Fruit fly (Drosophila melanogaster): ENCODE data around the gene mthl5.

mthl5 gene

dm6 chr3R:11872692-11873091, 14.3 kb downstream of the mthl5 start (continued):
- TF ChIP-seq btn (GFP tag; optimal IDR thresholded peaks at IDR 0.05), result no peak
- TF ChIP-seq cwo (GFP tag; optimal IDR thresholded peaks at IDR 0.05), result peak; percentile 57
- TF ChIP-seq wor (GFP tag; IDR thresholded peaks at IDR 0.05), result no peak
- peak; percentile 57 for TF ChIP-seq CG6813 (GFP tag; optimal IDR thresholded peaks at IDR 0.05)
- TF ChIP-seq CG13424 (tag; optimal IDR thresholded peaks at IDR 0.05), result peak; percentile 24
- TF ChIP-seq aop (GFP tag; IDR thresholded peaks at IDR 0.05), result 0 out of 2 replicates have a peak, but pooled peaks have one; percentile 4
- no peak for TF ChIP-seq zfh2 (GFP tag; optimal IDR thresholded peaks at IDR 0.05)
- 0 out of 4 replicates have a peak, but pooled peaks have one; percentile 25 for TF ChIP-seq Gug (GFP tag; IDR thresholded peaks at IDR 0.05)
- TF ChIP-seq Sry-β (GFP tag; optimal IDR thresholded peaks at IDR 0.05), result no peak
- TF ChIP-seq Adf1 (GFP tag; IDR thresholded peaks at IDR 0.05), result no peak
- TF ChIP-seq CG2889 (GFP tag; IDR thresholded peaks at IDR 0.05), result no peak
- TF ChIP-seq org-1 (GFP tag; optimal IDR thresholded peaks at IDR 0.05), result peak; percentile 11
- TF ChIP-seq tap (tag; optimal IDR thresholded peaks at IDR 0.05), result peak; percentile 6
- no peak for TF ChIP-seq ftz-f1 (GFP tag; optimal IDR thresholded peaks at IDR 0.05)
- no peak for TF ChIP-seq CG1603 (tag; optimal IDR thresholded peaks at IDR 0.05)
- TF ChIP-seq CG10959 (GFP tag; IDR thresholded peaks at IDR 0.05), result peak; percentile 28; the same call in 1 of the 2 replicates
- no peak; the same call in 1 of the 2 replicates for TF ChIP-seq sob (GFP tag; IDR thresholded peaks at IDR 0.05)
- TF ChIP-seq lola (GFP tag; optimal IDR thresholded peaks at IDR 0.05), result no peak
- no peak for TF ChIP-seq Sry-δ (GFP tag; optimal IDR thresholded peaks at IDR 0.05)
- no peak for TF ChIP-seq CG7271 (tag; optimal IDR thresholded peaks at IDR 0.05)
- peak; percentile 22 for TF ChIP-seq CG15514 (GFP tag; optimal IDR thresholded peaks at IDR 0.05)
- TF ChIP-seq NK7.1 (GFP tag; optimal IDR thresholded peaks at IDR 0.05), result no peak
- no peak for TF ChIP-seq CG2129 (GFP tag; IDR thresholded peaks at IDR 0.05; ENCODE audit: partially characterized antibody)
- no peak for TF ChIP-seq HLH4C (GFP tag; IDR thresholded peaks at IDR 0.05; ENCODE audit: partially characterized antibody)
- TF ChIP-seq jigr1 (GFP tag; IDR thresholded peaks at IDR 0.05), result no peak
- no peak for TF ChIP-seq Mad (GFP tag; optimal IDR thresholded peaks at IDR 0.05)
- no peak for TF ChIP-seq nau (GFP tag; optimal IDR thresholded peaks at IDR 0.05)
- TF ChIP-seq CG31388 (GFP tag; optimal IDR thresholded peaks at IDR 0.05), result no peak
- TF ChIP-seq ac (GFP tag; optimal IDR thresholded peaks at IDR 0.05), result no peak
- TF ChIP-seq CG32767 (GFP tag; IDR thresholded peaks at IDR 0.05), result peak; percentile 14; the same call in 1 of the 2 replicates
- peak; percentile 60 for TF ChIP-seq Blimp-1 (GFP tag; optimal IDR thresholded peaks at IDR 0.05)
- TF ChIP-seq D (optimal IDR thresholded peaks at IDR 0.05), result no peak
- peak; percentile 15 for TF ChIP-seq D (GFP tag; optimal IDR thresholded peaks at IDR 0.05)
- no peak for TF ChIP-seq Mrtf (GFP tag; IDR thresholded peaks at IDR 0.05)
- no peak for TF ChIP-seq Awh (GFP tag; IDR thresholded peaks at IDR 0.05)
- TF ChIP-seq CG11456 (GFP tag; IDR thresholded peaks at IDR 0.05), result peak; percentile 70; the same call in 1 of the 3 replicates
- TF ChIP-seq lbe (GFP tag; optimal IDR thresholded peaks at IDR 0.05), result peak; percentile 34
- no peak for TF ChIP-seq B-H2 (GFP tag; optimal IDR thresholded peaks at IDR 0.05)
- TF ChIP-seq CG17612 (GFP tag; IDR thresholded peaks at IDR 0.05), result no peak
- no peak for TF ChIP-seq nerfin-1 (tag; optimal IDR thresholded peaks at IDR 0.05)
- TF ChIP-seq CG4360 (GFP tag; IDR thresholded peaks at IDR 0.05), result no peak
- TF ChIP-seq slou (GFP tag; optimal IDR thresholded peaks at IDR 0.05), result no peak
- no peak for TF ChIP-seq CG15479 (GFP tag; optimal IDR thresholded peaks at IDR 0.05)
- no peak for TF ChIP-seq CG2875 (GFP tag; optimal IDR thresholded peaks at IDR 0.05)
- no peak for TF ChIP-seq NC2α (GFP tag; optimal IDR thresholded peaks at IDR 0.05)
- TF ChIP-seq Atf6 (GFP tag; IDR thresholded peaks at IDR 0.05), result peak; percentile 55; the same call in 1 of the 2 replicates
- no peak for TF ChIP-seq shn (GFP tag; optimal IDR thresholded peaks at IDR 0.05)
- TF ChIP-seq ab (GFP tag; optimal IDR thresholded peaks at IDR 0.05), result no peak
- TF ChIP-seq ATbp (GFP tag; optimal IDR thresholded peaks at IDR 0.05), result peak; percentile 16
- no peak for TF ChIP-seq bowl (GFP tag; IDR thresholded peaks at IDR 0.05)
- no peak for TF ChIP-seq CG3407 (GFP tag; optimal IDR thresholded peaks at IDR 0.05)

All from whole organism, embryonic.